Worm (Caenorhabditis elegans) whole organism, midembryonic: Measurements from ENCODE around the gene dct-11.
A peak's percentile ranks its signal among the peaks of the same experiment; 100 is the strongest.

Experiments used
- T22C8.4 ChIP-seq: fragments of 200-800 bp; sonication (Bioruptor generic); IDR thresholded peaks from 2 replicates; pipeline ENCODE4 v1.3.6; 2022; ENCODE audit warnings: missing genetic modification characterization, missing compliant biosample characterization
- cog-1 ChIP-seq: sonication (generic microtip); optimal IDR thresholded peaks from 2 replicates; lab custom pipeline; 2016; ENCODE audit warnings: missing genetic modification characterization, missing compliant biosample characterization
- flt-1 ChIP-seq: fragments of 200-800 bp; sonication (Bioruptor generic); IDR thresholded peaks from 2 replicates; pipeline ENCODE4 v1.3.6; 2022; ENCODE audit warnings: missing genetic modification characterization, missing compliant biosample characterization
- klf-2 ChIP-seq: fragments of 200-800 bp; sonication (Bioruptor generic); conservative IDR thresholded peaks from 2 replicates; pipeline ENCODE4 v1.3.6; 2022; ENCODE audit warnings: missing genetic modification reagents, missing genetic modification characterization, missing compliant biosample characterization
- med-1 ChIP-seq: sonication (generic microtip); optimal IDR thresholded peaks from 2 replicates; lab custom pipeline; 2017; ENCODE audit warnings: missing genetic modification characterization, mild to moderate bottlenecking, missing compliant biosample characterization, antibody characterized with exemption, missing genetic modification reagents; ENCODE audit not compliant: insufficient read depth
- ref-1 ChIP-seq: fragments of 200-800 bp; sonication (Bioruptor generic); conservative IDR thresholded peaks from 2 replicates; pipeline ENCODE4 v1.3.6; 2022; ENCODE audit warnings: missing genetic modification reagents, missing genetic modification characterization, missing compliant biosample characterization
- tab-1 ChIP-seq: fragments of 200-800 bp; sonication (Bioruptor generic); IDR thresholded peaks from 2 replicates; pipeline ENCODE4 v1.3.6; 2022; ENCODE audit warnings: missing genetic modification characterization, missing compliant biosample characterization
- ztf-23 ChIP-seq: fragments of 200-800 bp; sonication (Bioruptor generic); IDR thresholded peaks from 2 replicates; pipeline ENCODE4 v1.3.6; 2022; ENCODE audit warnings: missing genetic modification reagents, missing genetic modification characterization, missing compliant biosample characterization
- ztf-29 ChIP-seq: fragments of 200-800 bp; sonication (Bioruptor generic); IDR thresholded peaks from 2 replicates; pipeline ENCODE4 v1.3.6; 2022; ENCODE audit warnings: missing genetic modification reagents, missing genetic modification characterization, missing compliant biosample characterization

Gene dct-11

DNA sequence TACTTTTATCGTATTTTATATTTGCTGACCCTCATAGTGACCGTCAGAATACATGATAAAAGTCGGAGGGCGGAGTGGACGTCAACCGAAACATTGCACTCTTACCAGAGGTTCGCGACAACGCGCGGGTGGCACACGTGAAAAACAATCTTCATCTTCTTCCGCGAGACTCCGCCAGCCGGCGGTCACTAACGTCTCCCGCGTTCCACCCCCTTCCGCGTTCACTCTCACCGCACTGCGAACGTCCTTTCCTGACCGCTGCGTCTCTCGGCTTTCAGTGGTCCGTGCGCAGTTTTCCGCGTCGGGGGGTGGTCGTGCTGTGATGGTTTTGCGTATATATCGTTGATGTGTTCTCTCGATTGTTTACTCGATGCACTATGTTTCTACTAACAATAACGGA lies 21.4 kb downstream of the dct-11 start:
- TF ChIP-seq cog-1 (tag; lab: Kevin White, UChicago) (peak; percentile 83), flt-1 (peak; percentile 43; the same call in 1 of the 2 replicates), T22C8.4 (GFP tag; lab: Robert Waterston, UW) (no peak)

ce11 chrX:5817078-5817477 lies 22.5 kb downstream of the dct-11 start:
- TF ChIP-seq klf-2 (GFP tag; lab: Robert Waterston, UW) = no peak
- TF ChIP-seq med-1 (GFP tag; lab: Kevin White, UChicago) = no peak
- TF ChIP-seq cog-1 (tag; lab: Kevin White, UChicago) = no peak
- TF ChIP-seq ref-1 (GFP tag; lab: Robert Waterston, UW) = no peak
- no peak for TF ChIP-seq ztf-23
- no peak for TF ChIP-seq ztf-29 (GFP tag; lab: Robert Waterston, UW)
- TF ChIP-seq T22C8.4 (GFP tag; lab: Robert Waterston, UW) = no peak
- TF ChIP-seq flt-1 = no peak
- TF ChIP-seq tab-1 (GFP tag; lab: Robert Waterston, UW) = no peak

ce11 chrX:5816346-5816745 lies 23.2 kb downstream of the dct-11 start:
- 0 out of 2 replicates have a peak, but pooled peaks have one; percentile 29 for TF ChIP-seq ztf-29 (GFP tag; lab: Robert Waterston, UW)
- 0 out of 2 replicates have a peak, but pooled peaks have one; percentile 22 for TF ChIP-seq tab-1 (GFP tag; lab: Robert Waterston, UW)
- no peak for TF ChIP-seq ref-1 (GFP tag; lab: Robert Waterston, UW)
- peak; percentile 70 for TF ChIP-seq cog-1 (tag; lab: Kevin White, UChicago)
- TF ChIP-seq klf-2 (GFP tag; lab: Robert Waterston, UW) = no peak
- TF ChIP-seq med-1 (GFP tag; lab: Kevin White, UChicago) = peak; percentile 17
- TF ChIP-seq ztf-23 = no peak
- TF ChIP-seq flt-1 = no peak
- TF ChIP-seq T22C8.4 (GFP tag; lab: Robert Waterston, UW) = no peak

- TF ChIP-seq flt-1 = no peak
- no peak for TF ChIP-seq tab-1 (GFP tag; lab: Robert Waterston, UW)
- TF ChIP-seq med-1 (GFP tag; lab: Kevin White, UChicago) = no peak
- TF ChIP-seq ztf-23 = no peak
- no peak for TF ChIP-seq ztf-29 (GFP tag; lab: Robert Waterston, UW)
- no peak for TF ChIP-seq cog-1 (tag; lab: Kevin White, UChicago)
- no peak for TF ChIP-seq T22C8.4 (GFP tag; lab: Robert Waterston, UW)
- TF ChIP-seq klf-2 (GFP tag; lab: Robert Waterston, UW) = no peak
- no peak for TF ChIP-seq ref-1 (GFP tag; lab: Robert Waterston, UW)
Observed at ce11 chrX:5815343-5815742, 24.2 kb downstream of the dct-11 start.

- TF ChIP-seq med-1 (GFP tag; lab: Kevin White, UChicago) (no peak), ref-1 (GFP tag; lab: Robert Waterston, UW) (no peak), cog-1 (tag; lab: Kevin White, UChicago) (no peak), tab-1 (GFP tag; lab: Robert Waterston, UW) (no peak), flt-1 (no peak), ztf-23 (no peak), T22C8.4 (GFP tag; lab: Robert Waterston, UW) (no peak), ztf-29 (GFP tag; lab: Robert Waterston, UW) (no peak)
Observed at ce11 chrX:5814342-5814741, 25.2 kb downstream of the dct-11 start.

DNA sequence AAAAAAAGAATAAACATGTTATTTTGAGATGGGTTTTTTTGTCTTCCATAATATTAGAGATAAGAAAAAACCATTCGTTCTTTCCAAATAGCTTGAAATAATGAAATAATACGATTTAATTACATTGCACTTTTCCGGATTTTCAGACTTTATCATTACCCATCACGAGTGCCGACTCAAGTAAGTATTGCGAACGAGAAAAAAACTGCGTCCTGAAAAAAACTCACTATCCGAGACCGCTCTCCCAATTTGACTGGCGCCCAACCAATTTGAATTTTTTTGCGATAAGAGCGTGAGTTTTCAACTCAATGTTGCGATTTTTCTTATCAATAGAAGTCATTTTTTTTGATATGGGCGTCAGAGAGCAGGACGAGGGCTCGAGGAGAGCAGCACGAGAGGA lies 26.5 kb downstream of the dct-11 start:
- TF ChIP-seq klf-2 (GFP tag; lab: Robert Waterston, UW) = no peak
- no peak for TF ChIP-seq ztf-29 (GFP tag; lab: Robert Waterston, UW)
- no peak for TF ChIP-seq flt-1
- no peak for TF ChIP-seq med-1 (GFP tag; lab: Kevin White, UChicago)
- no peak for TF ChIP-seq ref-1 (GFP tag; lab: Robert Waterston, UW)
- no peak for TF ChIP-seq ztf-23
- no peak for TF ChIP-seq T22C8.4 (GFP tag; lab: Robert Waterston, UW)
- TF ChIP-seq cog-1 (tag; lab: Kevin White, UChicago) = no peak
- no peak for TF ChIP-seq tab-1 (GFP tag; lab: Robert Waterston, UW)

ce11 chrX:5811997-5812562 lies 27.5 kb downstream of the dct-11 start:
- TF ChIP-seq ztf-23 (peak; percentile 73), med-1 (GFP tag; lab: Kevin White, UChicago) (peak; percentile 26), klf-2 (GFP tag; lab: Robert Waterston, UW) (0 out of 2 replicates have a peak, but pooled peaks have one; percentile 41), cog-1 (tag; lab: Kevin White, UChicago) (peak; percentile 99), ztf-29 (GFP tag; lab: Robert Waterston, UW) (peak; percentile 12), ref-1 (GFP tag; lab: Robert Waterston, UW) (no peak), tab-1 (GFP tag; lab: Robert Waterston, UW) (0 out of 2 replicates have a peak, but pooled peaks have one; percentile 24), T22C8.4 (GFP tag; lab: Robert Waterston, UW) (peak; percentile 55; the same call in 1 of the 2 replicates), flt-1 (peak; percentile 85)

DNA sequence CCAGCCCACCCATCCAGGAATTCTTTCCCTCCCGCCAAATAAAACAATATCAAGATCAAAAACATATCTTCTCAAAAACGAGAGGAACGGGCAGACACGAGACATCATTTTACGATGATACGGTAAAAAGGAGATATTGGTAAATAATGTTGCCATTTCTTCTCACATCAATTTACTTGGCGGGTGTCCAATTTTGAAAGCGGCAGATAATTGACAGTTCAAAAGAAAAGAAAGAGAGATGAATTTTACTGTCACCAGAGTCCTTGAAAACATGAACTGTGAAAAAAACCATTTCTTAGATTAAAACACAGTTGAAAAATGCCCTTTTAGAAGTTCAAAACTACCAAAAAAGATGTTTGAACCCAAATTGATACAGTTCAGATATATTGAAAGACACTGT lies 28.9 kb downstream of the dct-11 start:
- TF ChIP-seq tab-1 (GFP tag; lab: Robert Waterston, UW) = no peak

DNA sequence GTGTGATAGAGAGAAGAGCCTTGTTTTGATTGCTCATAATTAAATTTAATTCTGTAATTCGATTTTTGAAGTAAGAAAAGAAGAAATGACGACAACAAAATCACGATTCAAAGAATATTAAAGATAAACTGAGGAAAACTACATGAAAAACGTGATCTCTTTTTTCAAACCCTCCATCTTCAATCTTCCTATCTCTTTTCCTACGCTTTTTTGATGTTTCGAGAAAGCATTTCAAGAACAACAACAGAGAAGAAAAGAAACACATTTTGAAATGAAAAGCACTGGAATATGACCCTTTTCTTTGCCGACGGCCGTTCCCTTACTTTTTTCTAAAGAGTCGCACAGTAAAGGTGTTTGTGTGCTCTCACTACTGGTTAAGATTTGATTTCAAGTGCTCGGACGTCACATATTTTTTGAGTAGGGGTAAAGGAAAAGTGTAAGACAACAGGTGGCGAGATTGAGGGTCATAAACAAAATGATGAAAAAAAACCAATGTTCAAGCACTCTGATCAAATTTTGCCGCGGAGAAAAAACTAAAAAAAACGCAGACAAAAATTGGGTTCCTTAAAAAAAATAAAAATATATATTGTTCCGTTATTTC lies 33.6 kb downstream of the dct-11 start, which contains the start of gene F13D11.3:
Gene F13D11.3, minus strand, starts transcription at position 51 of the 601 bp plus-strand sequence.
- TF ChIP-seq cog-1 (tag; lab: Kevin White, UChicago) (no peak), tab-1 (GFP tag; lab: Robert Waterston, UW) (no peak), ztf-23 (no peak), ref-1 (GFP tag; lab: Robert Waterston, UW) (no peak), med-1 (GFP tag; lab: Kevin White, UChicago) (no peak), T22C8.4 (GFP tag; lab: Robert Waterston, UW) (no peak), ztf-29 (GFP tag; lab: Robert Waterston, UW) (no peak), klf-2 (GFP tag; lab: Robert Waterston, UW) (no peak), flt-1 (no peak)
